Fruit fly (Drosophila melanogaster) whole organism, embryonic: ENCODE measurements around the gene CG32706.

Source experiments
- Ada2b ChIP-seq: fragments of 200-800 bp; sonication (Bioruptor generic); IDR thresholded peaks from 2 replicates; pipeline ENCODE4 v1.3.6; 2022; ENCODE audit warnings: missing biosample characterization, missing genetic modification characterization
- Bteb2 ChIP-seq: fragments of 200-800 bp; sonication (Bioruptor generic); optimal IDR thresholded peaks from 2 replicates; lab custom pipeline; 2016; ENCODE audit warnings: missing biosample characterization, missing genetic modification characterization
- CG12769 ChIP-seq: fragments of 200-800 bp; sonication (Bioruptor generic); optimal IDR thresholded peaks from 2 replicates; lab custom pipeline; 2019; ENCODE audit warnings: missing biosample characterization, mild to moderate bottlenecking, missing genetic modification characterization, moderate library complexity
- CG13775 ChIP-seq: fragments of 200-800 bp; sonication (Bioruptor generic); optimal IDR thresholded peaks from 3 replicates; lab custom pipeline; 2017; ENCODE audit warnings: missing biosample characterization, mild to moderate bottlenecking, missing genetic modification characterization
- CG13894 ChIP-seq: fragments of 200-800 bp; sonication (Bioruptor generic); optimal IDR thresholded peaks from 3 replicates; lab custom pipeline; 2018; ENCODE audit warnings: missing biosample characterization, mild to moderate bottlenecking, missing genetic modification characterization, moderate library complexity
- CG14710 ChIP-seq: fragments of 200-800 bp; sonication (Bioruptor generic); optimal IDR thresholded peaks from 3 replicates; lab custom pipeline; 2019; ENCODE audit warnings: missing biosample characterization, mild to moderate bottlenecking, missing genetic modification characterization, moderate library complexity
- CG14860 ChIP-seq: fragments of 200-800 bp; sonication (Bioruptor generic); IDR thresholded peaks from 3 replicates; pipeline ENCODE4 v1.3.6; 2022; ENCODE audit warnings: missing biosample characterization, missing genetic modification characterization; ENCODE audit not compliant: partially characterized antibody
- CG15479 ChIP-seq: fragments of 200-800 bp; sonication (Bioruptor generic); optimal IDR thresholded peaks from 3 replicates; lab custom pipeline; 2019; ENCODE audit warnings: missing biosample characterization, mild to moderate bottlenecking, missing genetic modification characterization, moderate library complexity
- CG18262 ChIP-seq: fragments of 200-800 bp; optimal IDR thresholded peaks from 3 replicates; lab custom pipeline; 2019; ENCODE audit warnings: missing biosample characterization, mild to moderate bottlenecking, missing genetic modification characterization, moderate library complexity
- CG2875 ChIP-seq: fragments of 200-800 bp; sonication (Bioruptor generic); optimal IDR thresholded peaks from 2 replicates; lab custom pipeline; 2017; ENCODE audit warnings: missing biosample characterization, mild to moderate bottlenecking, missing genetic modification characterization, missing genetic modification reagents
- CG30020 ChIP-seq: fragments of 200-800 bp; optimal IDR thresholded peaks from 2 replicates; lab custom pipeline; 2019; ENCODE audit warnings: missing biosample characterization, mild to moderate bottlenecking, missing genetic modification characterization, moderate library complexity
- CG42726 ChIP-seq: fragments of 200-800 bp; sonication (Bioruptor generic); IDR thresholded peaks from 2 replicates; pipeline ENCODE4 v1.3.6; 2022; ENCODE audit warnings: missing biosample characterization, missing genetic modification characterization; ENCODE audit not compliant: partially characterized antibody
- CG4820 ChIP-seq: fragments of 200-800 bp; sonication (Bioruptor generic); optimal IDR thresholded peaks from 3 replicates; lab custom pipeline; 2016; ENCODE audit warnings: missing biosample characterization, missing genetic modification characterization
- CG6654 ChIP-seq: fragments of 200-800 bp; sonication (Bioruptor generic); optimal IDR thresholded peaks from 2 replicates; lab custom pipeline; 2017; ENCODE audit warnings: missing biosample characterization, mild to moderate bottlenecking, missing genetic modification characterization
- CG7839 ChIP-seq: fragments of 200-800 bp; sonication (Bioruptor generic); optimal IDR thresholded peaks from 3 replicates; lab custom pipeline; 2018; ENCODE audit warnings: missing biosample characterization, mild to moderate bottlenecking, missing genetic modification characterization, moderate library complexity
- CG8944 ChIP-seq: fragments of 200-800 bp; sonication (Bioruptor generic); optimal IDR thresholded peaks from 3 replicates; lab custom pipeline; 2016; ENCODE audit warnings: missing biosample characterization, missing genetic modification characterization
- CG9727 ChIP-seq: fragments of 200-800 bp; sonication (Bioruptor generic); optimal IDR thresholded peaks from 3 replicates; lab custom pipeline; 2017; ENCODE audit warnings: missing biosample characterization, mild to moderate bottlenecking, missing genetic modification characterization
- CG9932 ChIP-seq: fragments of 200-800 bp; sonication (Bioruptor generic); IDR thresholded peaks from 2 replicates; pipeline ENCODE4 v1.3.6; 2022; ENCODE audit warnings: missing biosample characterization, missing genetic modification characterization
- CHES-1-like ChIP-seq: fragments of 200-800 bp; sonication (Bioruptor generic); optimal IDR thresholded peaks from 2 replicates; lab custom pipeline; 2016; ENCODE audit warnings: missing biosample characterization, missing genetic modification characterization
- Camta ChIP-seq: fragments of 200-800 bp; sonication (Bioruptor generic); optimal IDR thresholded peaks from 2 replicates; lab custom pipeline; 2016; ENCODE audit warnings: missing biosample characterization, missing genetic modification characterization
- Fer2 ChIP-seq: fragments of 200-800 bp; sonication (Bioruptor generic); optimal IDR thresholded peaks from 2 replicates; lab custom pipeline; 2018; ENCODE audit warnings: missing biosample characterization, mild to moderate bottlenecking, missing genetic modification characterization, moderate library complexity
- H2.0 ChIP-seq: fragments of 200-800 bp; sonication (Bioruptor generic); IDR thresholded peaks from 2 replicates; pipeline ENCODE4 v1.3.6; 2022; ENCODE audit warnings: missing biosample characterization, missing genetic modification characterization
- HHEX ChIP-seq: fragments of 200-800 bp; sonication (Bioruptor generic); optimal IDR thresholded peaks from 3 replicates; lab custom pipeline; 2017; ENCODE audit warnings: missing biosample characterization, mild to moderate bottlenecking, missing genetic modification characterization, missing genetic modification reagents
- Hand ChIP-seq: fragments of 200-800 bp; sonication (Bioruptor generic); optimal IDR thresholded peaks from 2 replicates; lab custom pipeline; 2017; ENCODE audit warnings: mild to moderate bottlenecking, missing biosample characterization, missing genetic modification reagents, missing genetic modification characterization
- HmgZ ChIP-seq: fragments of 200-800 bp; sonication (Bioruptor generic); optimal IDR thresholded peaks from 2 replicates; lab custom pipeline; 2018; ENCODE audit warnings: missing biosample characterization, mild to moderate bottlenecking, missing genetic modification characterization
- Hr51 ChIP-seq, 2 experiments: fragments of 200-800 bp; sonication (Bioruptor generic); optimal IDR thresholded peaks; 2 replicates in 1 of 2; 3 replicates in 1 of 2; lab custom pipeline; 2016 to 2018; ENCODE audit warnings: missing biosample characterization in 2 of 2, missing genetic modification characterization in 2 of 2, mild to moderate bottlenecking in 1 of 2, moderate library complexity in 1 of 2
- Oli ChIP-seq: fragments of 200-800 bp; sonication (Bioruptor generic); optimal IDR thresholded peaks from 2 replicates; lab custom pipeline; 2018; ENCODE audit warnings: missing biosample characterization, mild to moderate bottlenecking, missing genetic modification characterization, moderate library complexity
- Opbp ChIP-seq: fragments of 200-800 bp; sonication (Bioruptor generic); IDR thresholded peaks from 3 replicates; pipeline ENCODE4 v1.3.6; 2022; ENCODE audit warnings: missing biosample characterization, missing genetic modification characterization; ENCODE audit not compliant: partially characterized antibody
- Poxn ChIP-seq: fragments of 200-800 bp; sonication (Bioruptor generic); IDR thresholded peaks from 2 replicates; pipeline ENCODE4 v1.3.6; 2022; ENCODE audit warnings: missing biosample characterization, missing genetic modification characterization
- Rfx ChIP-seq: fragments of 200-800 bp; sonication (Bioruptor generic); IDR thresholded peaks from 2 replicates; pipeline ENCODE4 v1.3.6; 2022; ENCODE audit warnings: missing biosample characterization, missing genetic modification characterization
- Scr ChIP-seq: fragments of 200-800 bp; sonication (Bioruptor generic); IDR thresholded peaks from 2 replicates; pipeline ENCODE4 v1.3.6; 2022; ENCODE audit warnings: missing biosample characterization, missing genetic modification characterization; ENCODE audit not compliant: partially characterized antibody
- Sry-β ChIP-seq: fragments of 200-800 bp; sonication (Bioruptor generic); optimal IDR thresholded peaks from 2 replicates; lab custom pipeline; 2018; ENCODE audit warnings: missing biosample characterization, mild to moderate bottlenecking, missing genetic modification characterization, moderate library complexity
- Sry-δ ChIP-seq: fragments of 200-800 bp; sonication (Bioruptor generic); optimal IDR thresholded peaks from 2 replicates; lab custom pipeline; 2016; ENCODE audit warnings: missing biosample characterization, missing genetic modification characterization
- YL-1 ChIP-seq: fragments of 200-800 bp; sonication (Bioruptor generic); optimal IDR thresholded peaks from 3 replicates; lab custom pipeline; 2017; ENCODE audit warnings: missing biosample characterization, mild to moderate bottlenecking, missing genetic modification characterization
- cato ChIP-seq: fragments of 200-800 bp; sonication (Bioruptor generic); optimal IDR thresholded peaks from 2 replicates; lab custom pipeline; 2016; ENCODE audit warnings: missing biosample characterization, missing genetic modification characterization, borderline replicate concordance
- cg ChIP-seq: fragments of 200-800 bp; sonication (Bioruptor generic); optimal IDR thresholded peaks from 3 replicates; lab custom pipeline; 2019; ENCODE audit warnings: missing biosample characterization, mild to moderate bottlenecking, missing genetic modification characterization, moderate library complexity
- dpn ChIP-seq, 2 experiments: fragments of 200-800 bp; sonication (Bioruptor generic); optimal IDR thresholded peaks; 3 replicates each; lab custom pipeline; 2016; ENCODE audit warnings: missing biosample characterization in 2 of 2, missing genetic modification characterization in 2 of 2
- eve ChIP-seq, 2 experiments: fragments of >200 bp; optimal IDR thresholded peaks; 2 replicates each; lab custom pipeline; 2017; ENCODE audit warnings: missing biosample characterization in 2 of 2, missing genetic modification characterization in 2 of 2
- hb ChIP-seq: fragments of 200-800 bp; sonication (Bioruptor generic); IDR thresholded peaks from 3 replicates; pipeline ENCODE4 v1.3.6; 2022; ENCODE audit warnings: missing biosample characterization, missing genetic modification characterization; ENCODE audit not compliant: partially characterized antibody
- lola ChIP-seq, 3 experiments: fragments of >200 bp in 2 of 3; fragments of 200-800 bp in 1 of 3; sonication (Bioruptor generic) in 1 of 3; optimal IDR thresholded peaks; 2 replicates each; lab custom pipeline; 2017 to 2019; ENCODE audit warnings: missing biosample characterization in 3 of 3, missing genetic modification characterization in 3 of 3, mild to moderate bottlenecking in 1 of 3, moderate library complexity in 1 of 3
- nerfin-1 ChIP-seq: fragments of 200-800 bp; sonication (Bioruptor generic); optimal IDR thresholded peaks from 3 replicates; lab custom pipeline; 2019; ENCODE audit warnings: missing biosample characterization, mild to moderate bottlenecking, missing genetic modification characterization, moderate library complexity
- nmo ChIP-seq: fragments of 200-800 bp; sonication (Bioruptor generic); optimal IDR thresholded peaks from 2 replicates; lab custom pipeline; 2018; ENCODE audit warnings: missing biosample characterization, mild to moderate bottlenecking, missing genetic modification characterization, moderate library complexity
- odd ChIP-seq: fragments of 200-800 bp; sonication (Bioruptor generic); optimal IDR thresholded peaks from 2 replicates; lab custom pipeline; 2017; ENCODE audit warnings: missing biosample characterization, mild to moderate bottlenecking, missing genetic modification characterization
- row ChIP-seq: fragments of 200-800 bp; sonication (Bioruptor generic); IDR thresholded peaks from 3 replicates; pipeline ENCODE4 v1.3.6; 2022; ENCODE audit warnings: missing biosample characterization, missing genetic modification characterization
- sim ChIP-seq: fragments of 200-800 bp; sonication (Bioruptor generic); IDR thresholded peaks from 2 replicates; pipeline ENCODE4 v1.3.6; 2022; ENCODE audit warnings: missing biosample characterization, missing genetic modification characterization
- so ChIP-seq: fragments of 200-800 bp; sonication (Bioruptor generic); IDR thresholded peaks from 3 replicates; pipeline ENCODE4 v1.3.6; 2022; ENCODE audit warnings: missing biosample characterization, missing genetic modification characterization
- unc-4 ChIP-seq: fragments of 200-800 bp; sonication (Bioruptor generic); IDR thresholded peaks from 2 replicates; pipeline ENCODE4 v1.3.6; 2022; ENCODE audit warnings: missing biosample characterization, missing genetic modification characterization; ENCODE audit not compliant: partially characterized antibody
- zen ChIP-seq: fragments of 200-800 bp; sonication (Bioruptor generic); optimal IDR thresholded peaks from 3 replicates; lab custom pipeline; 2018; ENCODE audit warnings: missing biosample characterization, mild to moderate bottlenecking, missing genetic modification characterization, moderate library complexity

Gene CG32706

DNA sequence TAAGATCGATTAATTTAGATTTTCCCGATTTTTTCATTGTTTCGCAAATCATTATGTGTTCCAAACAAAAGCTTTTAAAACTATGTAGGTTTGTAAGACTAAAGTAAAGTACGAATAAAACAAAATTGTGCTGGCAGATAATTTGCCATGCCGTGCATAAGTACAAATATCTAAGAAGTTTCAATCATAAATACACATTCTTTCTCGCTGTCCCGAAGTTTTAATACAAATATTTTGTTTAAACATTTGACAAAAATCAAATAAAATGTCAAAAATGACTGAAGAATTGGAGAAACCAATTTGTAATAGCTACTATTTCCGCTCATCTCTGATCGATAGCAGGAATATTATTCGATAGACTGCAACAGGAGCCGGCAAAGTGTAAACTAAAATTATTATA, 4.3 kb upstream of the CG32706 start, which contains the start of gene APC4 (continued):
- peak; percentile 14 for TF ChIP-seq odd (GFP tag; lab: Kevin White, UChicago)
- TF ChIP-seq Oli (tag; lab: Kevin White, UChicago), result peak; percentile 29
- peak; percentile 30 for TF ChIP-seq Camta
- TF ChIP-seq cg, result no peak
- TF ChIP-seq Hr51 (GFP tag; optimal IDR thresholded peaks at IDR 0.05; lab: Kevin White, UChicago), result peak in 1 of 2 experiments; percentile 41
- TF ChIP-seq CG13775 (GFP tag; lab: Kevin White, UChicago), result peak; percentile 9
- TF ChIP-seq CG9932, result peak; percentile 51
- TF ChIP-seq CG18262 (tag; lab: Kevin White, UChicago), result peak; percentile 45
- peak; percentile 28 for TF ChIP-seq CG30020
- peak in 1 of 3 experiments; percentile 48 for TF ChIP-seq lola (GFP tag; optimal IDR thresholded peaks at IDR 0.05; lab: Kevin White, UChicago)
- peak; percentile 14 to 20 for TF ChIP-seq dpn (GFP tag; optimal IDR thresholded peaks at IDR 0.05; lab: Kevin White, UChicago)
- peak; percentile 1 for TF ChIP-seq nerfin-1
- peak; percentile 52 for TF ChIP-seq CG14710 (tag; lab: Kevin White, UChicago)
- TF ChIP-seq Sry-β (GFP tag; lab: Kevin White, UChicago), result peak; percentile 94
- TF ChIP-seq CG4820, result peak; percentile 31
- TF ChIP-seq nmo (GFP tag; lab: Kevin White, UChicago), result peak; percentile 49
- 0 out of 2 replicates have a peak, but pooled peaks have one; percentile 26 for TF ChIP-seq Rfx (GFP tag; lab: Robert Waterston, UW)
- 0 out of 2 replicates have a peak, but pooled peaks have one; percentile 7 for TF ChIP-seq Ada2b
- TF ChIP-seq CHES-1-like (GFP tag; lab: Kevin White, UChicago), result peak; percentile 38
- TF ChIP-seq Sry-δ (GFP tag; lab: Kevin White, UChicago), result peak; percentile 60
- no peak for TF ChIP-seq so (GFP tag; lab: Robert Waterston, UW)
- no peak for TF ChIP-seq sim (GFP tag; lab: Robert Waterston, UW)
- peak; percentile 6 for TF ChIP-seq CG9727 (GFP tag; lab: Kevin White, UChicago)

DNA sequence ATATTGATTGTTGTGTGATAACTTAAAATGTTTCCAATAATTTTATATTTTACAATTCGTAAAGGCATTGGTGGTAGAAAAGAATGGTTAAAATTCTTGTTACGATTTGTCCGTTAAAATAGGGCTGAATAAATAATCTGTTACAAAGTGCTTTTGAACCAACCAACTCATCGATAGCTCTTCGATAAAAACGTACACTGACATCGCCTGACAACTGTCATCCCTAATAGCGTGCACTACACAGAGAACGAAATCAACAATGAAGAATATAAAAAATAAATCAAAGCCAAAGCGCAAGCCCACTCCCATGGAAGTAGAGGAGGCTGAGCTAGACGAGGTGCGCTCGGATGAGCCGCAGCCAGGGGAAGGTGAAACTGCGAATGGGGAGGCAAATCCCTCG, 1.2 kb upstream of the CG32706 start, which contains the start of gene CG32708:
Gene CG32708 (plus strand): TSS at position 207 of the 400 bp plus-strand sequence.
- TF ChIP-seq CG6654 (no peak), hb (GFP tag; lab: Robert Waterston, UW) (peak; percentile 58; the same call in 2 of the 3 replicates), CG30020 (no peak), nmo (GFP tag; lab: Kevin White, UChicago) (no peak), CG2875 (no peak), Sry-β (GFP tag; lab: Kevin White, UChicago) (no peak), zen (no peak), CG9932 (peak; percentile 46; the same call in 1 of the 2 replicates), Fer2 (tag; lab: Kevin White, UChicago) (no peak), Scr (GFP tag; lab: Robert Waterston, UW) (peak; percentile 70), eve (GFP tag; optimal IDR thresholded peaks at IDR 0.05; lab: Kevin White, UChicago) (no peak), HmgZ (tag; lab: Kevin White, UChicago) (no peak), Bteb2 (GFP tag; lab: Kevin White, UChicago) (no peak), CG8944 (GFP tag; lab: Kevin White, UChicago) (no peak), YL-1 (GFP tag; lab: Kevin White, UChicago) (no peak), CG7839 (no peak), Hand (GFP tag; lab: Kevin White, UChicago) (no peak), CG15479 (GFP tag; lab: Kevin White, UChicago) (no peak), CG42726 (peak; percentile 20; the same call in 1 of the 2 replicates), HHEX (GFP tag; lab: Kevin White, UChicago) (no peak), row (peak; percentile 47; the same call in 2 of the 3 replicates), CG13894 (no peak), CG14860 (peak; percentile 48; the same call in 2 of the 3 replicates), Opbp (GFP tag; lab: Robert Waterston, UW) (peak; percentile 67; the same call in 2 of the 3 replicates), cato (no peak), H2.0 (GFP tag; lab: Robert Waterston, UW) (no peak), Poxn (GFP tag; lab: Robert Waterston, UW) (no peak), CG12769 (tag; lab: Kevin White, UChicago) (no peak), unc-4 (GFP tag; lab: Robert Waterston, UW) (peak; percentile 79)
